Worm (Caenorhabditis elegans): ENCODE results near the gene rps-28.

DNA sequence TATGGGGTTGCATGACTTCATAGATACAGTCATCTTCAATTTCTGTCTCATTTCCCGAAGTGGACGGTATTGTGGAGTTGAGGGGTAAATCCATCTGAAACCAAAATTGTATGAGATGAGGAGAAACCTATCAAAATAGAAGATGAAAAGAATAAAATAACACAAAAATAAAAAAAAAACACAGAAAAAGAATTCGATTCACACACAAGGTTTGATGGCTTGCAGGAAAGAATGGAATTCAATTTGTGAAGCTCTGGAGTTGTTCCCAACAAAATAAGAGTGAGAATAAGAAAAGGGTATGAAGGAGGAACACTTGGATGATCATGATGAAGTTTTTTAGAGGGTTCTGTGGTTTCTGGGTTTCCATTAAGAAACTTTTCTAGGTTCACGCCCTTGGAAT, 22.6 kb downstream of the rps-28 start, which contains the start of gene Y41D4B.24:
- TF ChIP-seq F37B4.10 (GFP tag; IDR thresholded peaks at IDR 0.05), result no peak
- TF ChIP-seq let-526 (GFP tag; IDR thresholded peaks at IDR 0.05), result no peak
- no peak for TF ChIP-seq hmg-20 (GFP tag; IDR thresholded peaks at IDR 0.05)
- TF ChIP-seq nfya-1 (tag; optimal IDR thresholded peaks at IDR 0.05; ENCODE audit: borderline replicate concordance, insufficient read depth), result no peak
- TF ChIP-seq C06A6.2 (GFP tag; conservative IDR thresholded peaks at IDR 0.05), result no peak
- no peak for TF ChIP-seq ccch-3 (GFP tag; optimal IDR thresholded peaks at IDR 0.05)
- TF ChIP-seq F55B11.4 (tag; optimal IDR thresholded peaks at IDR 0.05; ENCODE audit: borderline replicate concordance, insufficient read depth), result no peak
- TF ChIP-seq attf-3 (GFP tag; conservative IDR thresholded peaks at IDR 0.05), result no peak
- TF ChIP-seq tbx-9 (tag; optimal IDR thresholded peaks at IDR 0.05; ENCODE audit: borderline replicate concordance), result no peak

All from whole organism, young adult.